Worm (Caenorhabditis elegans): Measurements from ENCODE around the gene C17B7.9.
A peak's percentile ranks its signal among the peaks of the same experiment; 100 is the strongest.

The C17B7.9 gene

DNA sequence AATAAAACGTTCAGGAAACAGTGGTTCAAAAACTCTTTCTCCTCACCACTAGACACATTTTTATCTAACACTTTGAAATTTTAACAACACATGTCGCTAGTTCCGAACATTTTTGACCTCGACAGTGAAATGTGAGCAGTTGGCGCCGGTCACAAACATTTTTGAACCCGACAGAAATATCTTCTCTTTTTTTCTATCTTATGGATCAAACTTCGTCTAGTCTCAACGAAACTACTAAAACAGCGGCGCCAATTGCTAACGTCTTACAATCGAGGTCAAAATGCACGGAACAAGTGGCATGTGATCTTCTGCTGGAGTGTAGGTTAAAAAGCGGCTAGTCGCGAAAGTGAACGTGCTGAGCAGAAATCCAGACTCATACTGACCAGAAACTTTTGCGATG is 12.1 kb upstream of the C17B7.9 start:
- TF ChIP-seq him-1 (tag; optimal IDR thresholded peaks at IDR 0.05) (no peak), dao-5 (tag; optimal IDR thresholded peaks at IDR 0.05) (no peak), W03F9.2 (tag; optimal IDR thresholded peaks at IDR 0.05) (no peak)

DNA sequence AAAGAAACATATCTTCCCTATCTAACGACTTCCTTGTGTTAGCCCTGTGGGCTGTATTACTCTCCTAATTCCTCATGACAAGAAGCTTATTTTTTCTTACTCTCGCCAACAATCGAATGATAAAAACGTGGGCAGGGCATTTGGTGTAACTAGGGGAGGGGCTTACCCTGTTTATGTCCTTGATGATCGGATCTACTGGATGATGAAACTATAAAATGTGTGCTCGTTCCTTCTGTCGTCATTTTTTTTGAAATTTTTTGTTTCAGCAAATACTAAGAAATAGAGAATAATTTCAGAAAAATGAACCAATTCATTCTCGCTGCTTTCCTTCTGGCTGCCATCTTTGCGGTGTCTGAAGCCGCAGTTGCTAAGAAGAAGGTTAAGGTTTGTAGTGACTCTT is 10.6 kb upstream of the C17B7.9 start, which contains the start of gene C17B7.3:
C17B7.3 (plus strand) TSS at position 301 of the 400 bp plus-strand sequence.
- TF ChIP-seq W03F9.2 (tag; optimal IDR thresholded peaks at IDR 0.05) (no peak), dao-5 (tag; optimal IDR thresholded peaks at IDR 0.05) (no peak), him-1 (tag; optimal IDR thresholded peaks at IDR 0.05) (no peak)

DNA sequence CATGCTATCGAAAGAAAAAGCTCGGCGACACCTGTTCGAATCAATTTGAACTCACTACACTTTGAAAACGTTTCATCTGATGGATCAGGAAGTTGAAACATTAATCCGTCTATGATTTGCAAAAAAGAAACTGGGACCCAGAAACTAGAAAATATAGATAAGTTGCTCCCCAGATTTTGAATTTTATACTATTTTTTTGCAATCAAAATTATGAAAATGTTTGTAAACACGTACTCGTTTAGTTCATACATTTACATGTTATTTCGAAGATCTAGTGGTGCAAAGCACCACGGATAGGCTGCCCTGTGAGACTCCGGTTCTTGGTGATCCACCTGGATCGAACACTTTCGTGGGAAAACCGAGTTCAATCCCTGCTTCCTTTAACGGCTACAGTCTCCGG is 10.0 kb upstream of the C17B7.9 start, which contains the start of gene C17B7.10:
C17B7.10 (minus strand) TSS at position 101 of the 400 bp plus-strand sequence.
- no peak for TF ChIP-seq him-1 (tag; optimal IDR thresholded peaks at IDR 0.05)
- no peak for TF ChIP-seq dao-5 (tag; optimal IDR thresholded peaks at IDR 0.05)
- no peak for TF ChIP-seq W03F9.2 (tag; optimal IDR thresholded peaks at IDR 0.05)

DNA sequence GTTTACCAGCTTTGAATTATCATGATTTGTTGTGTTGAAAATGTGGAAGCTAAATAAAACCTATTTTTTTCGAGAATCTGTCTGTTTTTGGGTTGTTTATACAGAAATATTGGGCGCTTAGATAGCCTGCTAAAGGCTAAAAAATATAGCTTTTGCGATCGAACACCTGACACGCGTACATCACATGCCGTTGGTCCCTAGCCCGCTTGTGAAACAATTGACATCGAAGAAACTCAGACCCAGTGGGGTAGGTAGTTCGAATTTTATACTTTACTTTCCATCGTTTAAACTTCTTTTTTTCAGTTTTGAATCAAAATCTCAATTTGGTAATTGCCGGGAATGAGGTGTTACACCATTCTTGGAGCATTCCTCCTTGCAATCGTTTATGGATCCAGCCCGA is 7.1 kb upstream of the C17B7.9 start, which contains the start of gene C17B7.4:
C17B7.4 (plus strand) TSS at position 301 of the 400 bp plus-strand sequence.
- TF ChIP-seq him-1 (tag; optimal IDR thresholded peaks at IDR 0.05), result no peak
- TF ChIP-seq W03F9.2 (tag; optimal IDR thresholded peaks at IDR 0.05), result no peak
- no peak for TF ChIP-seq dao-5 (tag; optimal IDR thresholded peaks at IDR 0.05)

DNA sequence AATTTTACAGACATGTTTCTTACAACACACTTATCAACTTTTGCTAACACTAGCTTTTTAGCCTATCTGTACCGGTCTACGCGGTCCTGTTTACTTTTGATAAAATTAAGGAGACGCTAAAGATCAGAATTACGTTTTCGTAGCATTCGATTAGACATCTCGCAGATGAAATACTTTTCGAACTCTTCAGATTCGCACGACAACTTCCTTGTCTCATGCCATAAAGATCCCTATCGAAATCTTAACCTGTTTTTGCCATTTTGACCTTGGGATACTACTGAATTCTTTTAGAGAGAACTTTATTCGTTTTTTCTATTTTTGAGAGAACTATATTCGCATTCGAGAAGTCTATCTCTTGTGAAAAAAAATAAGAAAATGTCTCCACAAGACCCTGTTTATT is 1.4 kb upstream of the C17B7.9 start, which contains the start of gene C17B7.5:
C17B7.5 (plus strand) TSS at position 301 of the 400 bp plus-strand sequence.
- TF ChIP-seq him-1 (tag; optimal IDR thresholded peaks at IDR 0.05) (no peak), W03F9.2 (tag; optimal IDR thresholded peaks at IDR 0.05) (no peak), dao-5 (tag; optimal IDR thresholded peaks at IDR 0.05) (no peak)

DNA sequence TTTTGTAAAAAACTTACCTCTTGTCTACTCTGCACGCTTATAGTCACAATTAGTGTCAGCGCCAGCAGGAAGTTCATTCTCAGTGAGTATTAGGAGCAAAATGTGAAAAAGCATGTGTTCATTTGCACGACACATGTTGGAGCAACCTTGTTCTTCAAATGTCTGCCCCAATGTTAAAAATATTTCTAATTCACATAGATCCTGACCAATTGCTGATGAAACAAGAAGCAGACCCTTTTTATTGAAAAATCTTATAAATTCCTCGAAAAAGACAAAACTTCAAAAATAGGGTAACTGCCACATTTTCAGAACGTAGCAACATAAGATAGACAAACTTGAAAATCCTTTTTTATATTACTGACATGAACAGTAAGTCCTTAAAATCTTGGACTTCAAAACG is 7.7 kb downstream of the C17B7.9 start, which contains the start of gene C17B7.8:
C17B7.8 (minus strand) TSS at position 101 of the 400 bp plus-strand sequence.
- TF ChIP-seq dao-5 (tag; optimal IDR thresholded peaks at IDR 0.05) (no peak), him-1 (tag; optimal IDR thresholded peaks at IDR 0.05) (no peak), W03F9.2 (tag; optimal IDR thresholded peaks at IDR 0.05) (no peak)

DNA sequence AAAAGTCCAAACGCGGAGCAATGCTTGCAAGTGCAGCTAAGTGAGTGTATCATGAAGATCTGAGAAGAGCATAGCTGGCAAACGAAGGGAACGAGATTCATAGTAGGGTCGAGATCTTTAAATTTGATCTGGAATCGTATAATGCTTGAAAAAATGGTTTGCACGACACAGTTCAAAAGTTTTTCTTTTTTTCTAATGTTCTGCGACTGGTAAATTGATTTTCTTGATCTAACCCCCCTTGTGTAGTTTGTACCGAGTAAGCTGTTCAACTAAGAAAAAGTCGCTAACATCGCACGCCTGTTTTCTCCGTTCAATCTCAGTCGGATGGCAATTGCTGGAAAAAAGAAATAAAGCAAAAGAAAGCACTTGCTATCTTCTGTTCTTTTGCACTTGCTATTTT is 11.5 kb downstream of the C17B7.9 start, which contains the start of gene C17B7.14:
C17B7.14 (minus strand) TSS at position 101 of the 400 bp plus-strand sequence.
- no peak for TF ChIP-seq W03F9.2 (tag; optimal IDR thresholded peaks at IDR 0.05)
- TF ChIP-seq him-1 (tag; optimal IDR thresholded peaks at IDR 0.05), result no peak
- no peak for TF ChIP-seq dao-5 (tag; optimal IDR thresholded peaks at IDR 0.05)

DNA sequence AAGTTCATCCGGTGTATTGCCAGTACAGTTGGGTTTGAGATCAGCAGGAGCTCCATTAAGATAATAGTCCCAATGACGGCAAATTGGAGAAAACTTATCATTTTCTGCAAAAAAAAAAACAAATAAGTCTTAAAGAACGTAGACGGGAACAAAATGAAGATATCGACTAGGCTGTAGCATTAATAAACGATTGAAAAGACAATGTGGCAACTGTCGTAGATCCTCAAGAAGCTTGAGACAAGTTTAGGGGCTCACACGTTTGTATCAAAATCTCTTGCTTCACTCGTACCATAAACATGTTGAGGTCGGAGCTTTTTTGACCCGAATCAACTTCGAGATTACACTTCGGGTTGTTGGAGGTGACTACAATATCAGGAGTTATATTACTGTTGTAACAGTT is 11.9 kb downstream of the C17B7.9 start, which contains the start of gene F35F10.14:
F35F10.14 (minus strand) TSS at position 101 of the 400 bp plus-strand sequence.
- no peak for TF ChIP-seq W03F9.2 (tag; optimal IDR thresholded peaks at IDR 0.05)
- TF ChIP-seq him-1 (tag; optimal IDR thresholded peaks at IDR 0.05), result no peak
- no peak for TF ChIP-seq dao-5 (tag; optimal IDR thresholded peaks at IDR 0.05)

DNA sequence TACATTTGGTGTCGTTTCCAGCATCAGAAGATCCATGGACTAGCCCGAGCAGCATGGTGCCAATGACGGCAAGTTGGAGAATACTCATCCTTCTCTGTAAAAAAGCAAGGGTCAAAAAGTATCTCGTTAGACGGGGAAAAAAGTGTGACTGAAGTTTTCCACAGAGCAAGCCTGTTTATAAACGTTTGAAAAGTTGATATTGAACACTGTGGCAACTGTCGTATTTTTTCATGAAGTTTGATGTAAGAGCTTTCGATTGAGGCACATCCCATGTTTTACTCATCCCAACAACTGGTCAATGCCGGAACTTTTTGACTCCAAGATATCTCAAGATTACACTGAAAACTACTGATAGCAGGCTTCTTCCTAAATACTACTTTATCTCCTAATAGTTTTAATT is 12.9 kb downstream of the C17B7.9 start, which contains the start of gene F35F10.13:
F35F10.13 (minus strand) TSS at position 101 of the 400 bp plus-strand sequence.
- TF ChIP-seq him-1 (tag; optimal IDR thresholded peaks at IDR 0.05) (no peak), dao-5 (tag; optimal IDR thresholded peaks at IDR 0.05) (no peak), W03F9.2 (tag; optimal IDR thresholded peaks at IDR 0.05) (no peak)

DNA sequence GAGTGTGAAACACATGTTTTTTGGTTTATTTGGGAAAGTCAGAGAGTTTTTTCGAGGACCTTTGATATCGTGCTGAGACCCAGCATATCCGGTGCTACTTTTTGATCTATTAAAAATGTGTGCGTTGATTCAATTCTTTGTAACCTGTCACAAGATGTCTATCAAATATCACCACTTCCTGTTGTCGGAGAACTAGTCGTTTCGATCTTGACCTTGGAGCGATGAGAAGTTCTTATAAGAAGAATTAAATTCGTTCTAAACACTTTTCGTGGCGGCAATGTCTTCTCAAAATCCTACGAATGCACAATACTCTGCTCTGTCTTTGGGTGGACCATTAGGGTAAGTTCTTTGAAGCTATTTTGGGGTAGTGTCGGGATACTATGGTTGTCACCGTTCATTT is 15.8 kb downstream of the C17B7.9 start, which contains the start of gene F35F10.1:
F35F10.1 (plus strand) TSS at position 200 of the 400 bp plus-strand sequence.
- TF ChIP-seq dao-5 (tag; optimal IDR thresholded peaks at IDR 0.05) (no peak), W03F9.2 (tag; optimal IDR thresholded peaks at IDR 0.05) (no peak), him-1 (tag; optimal IDR thresholded peaks at IDR 0.05) (no peak)

DNA sequence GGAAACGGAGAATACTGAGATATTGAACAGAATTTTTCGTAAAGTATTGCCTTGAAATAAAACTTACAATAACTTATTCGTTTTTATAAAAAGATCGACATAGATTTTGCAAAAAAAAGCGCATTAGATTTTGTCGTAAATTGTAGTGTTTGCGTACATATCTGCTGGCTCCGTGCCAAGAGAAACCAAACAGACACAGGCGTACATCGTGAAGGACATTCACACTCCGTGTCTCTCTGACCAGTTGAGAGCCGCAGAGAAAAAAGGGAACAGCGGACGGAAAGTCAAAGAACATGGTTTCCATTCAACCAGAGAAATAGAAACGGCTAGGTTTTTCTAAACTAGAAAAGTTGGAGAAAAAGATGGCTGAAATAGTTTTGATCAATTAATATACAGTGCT is 16.6 kb downstream of the C17B7.9 start, which contains the start of gene arrd-19:
arrd-19 (minus strand) TSS at position 209 of the 400 bp plus-strand sequence.
- TF ChIP-seq him-1 (tag; optimal IDR thresholded peaks at IDR 0.05) (peak; percentile 18), dao-5 (tag; optimal IDR thresholded peaks at IDR 0.05) (no peak), W03F9.2 (tag; optimal IDR thresholded peaks at IDR 0.05) (peak; percentile 16)

DNA sequence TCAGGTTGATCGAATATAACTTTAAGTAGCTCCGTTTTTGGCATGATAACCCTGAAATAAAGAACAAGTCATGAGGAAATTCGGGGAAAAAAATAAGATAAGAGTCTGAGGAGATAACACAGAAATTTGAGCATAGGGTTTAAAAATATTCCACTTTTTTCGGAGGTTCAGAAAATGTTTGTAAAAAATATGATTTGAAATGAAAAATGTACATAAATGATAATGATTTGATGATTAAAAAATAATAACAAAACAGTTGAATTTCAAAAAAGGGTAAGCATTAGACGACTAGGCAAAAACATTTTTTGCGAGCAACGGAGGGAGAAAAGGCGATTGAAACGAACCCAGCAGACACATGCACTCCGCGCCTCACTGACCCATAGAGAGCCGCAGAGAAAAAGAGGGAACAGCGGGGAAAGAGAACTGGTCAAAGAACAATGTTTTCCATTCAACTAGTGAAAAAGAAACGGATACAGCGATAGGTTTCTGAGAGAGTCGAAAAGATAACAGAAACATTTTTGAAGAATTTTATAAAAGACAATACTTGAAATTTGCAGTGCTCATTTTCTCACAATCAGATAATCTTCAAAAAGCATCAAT is 19.8 kb downstream of the C17B7.9 start, which contains the start of gene arrd-18:
arrd-18 (minus strand) TSS at position 51 of the 600 bp plus-strand sequence.
- TF ChIP-seq W03F9.2 (tag; optimal IDR thresholded peaks at IDR 0.05), result no peak

DNA sequence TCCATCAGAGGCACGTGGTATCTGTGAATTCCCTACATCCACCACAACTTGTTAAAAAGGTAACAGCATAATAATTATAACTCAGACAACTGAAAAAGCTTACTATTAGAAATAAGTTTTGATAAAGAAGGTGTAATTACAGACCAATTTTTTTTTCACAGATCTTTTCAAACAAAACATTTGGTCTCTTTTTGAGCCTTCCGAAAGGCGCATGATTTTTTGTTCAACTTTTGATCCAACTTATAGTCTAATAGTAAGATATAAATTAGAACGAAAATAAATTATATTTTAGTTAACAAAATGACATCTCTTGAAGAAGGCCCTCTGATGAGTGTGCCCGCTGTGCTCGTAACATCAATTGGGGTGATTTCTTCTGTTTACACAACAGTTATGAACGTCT is 23.8 kb downstream of the C17B7.9 start, which contains the start of gene srbc-3:
srbc-3 (plus strand) TSS at position 301 of the 400 bp plus-strand sequence.
- TF ChIP-seq dao-5 (tag; optimal IDR thresholded peaks at IDR 0.05) (no peak), W03F9.2 (tag; optimal IDR thresholded peaks at IDR 0.05) (no peak), him-1 (tag; optimal IDR thresholded peaks at IDR 0.05) (no peak)

DNA sequence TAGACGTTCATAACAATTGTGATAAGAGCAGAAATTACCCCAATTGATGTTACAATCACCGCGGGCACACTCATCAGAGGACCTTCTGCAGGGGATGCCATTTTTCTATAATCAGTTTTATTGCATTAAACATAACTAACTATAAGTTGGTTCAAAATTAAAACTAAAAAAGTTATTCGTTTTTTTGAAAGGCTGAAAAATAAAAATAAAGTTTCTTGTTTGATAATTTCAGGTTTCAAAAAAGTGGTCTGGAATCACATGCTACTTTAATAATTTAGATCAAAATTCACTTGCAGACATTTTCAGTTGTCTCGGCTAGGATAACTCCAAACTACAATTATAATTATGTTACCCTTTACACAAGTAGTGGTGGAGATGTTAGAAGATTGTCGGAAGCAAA is 30.0 kb downstream of the C17B7.9 start, which contains the start of gene srbc-1:
srbc-1 (minus strand) TSS at position 101 of the 400 bp plus-strand sequence.
- TF ChIP-seq him-1 (tag; optimal IDR thresholded peaks at IDR 0.05) (no peak), dao-5 (tag; optimal IDR thresholded peaks at IDR 0.05) (no peak), W03F9.2 (tag; optimal IDR thresholded peaks at IDR 0.05) (no peak)
